Fruit fly (Drosophila melanogaster): ENCODE results near the gene CG13313.

The CG13313 gene

dm6 chr3L:9009738-9010137 lies 51.1 kb downstream of the CG13313 start, which contains the start of gene CG5194:
CG5194 (minus strand) TSS chr3L:9009838.
- TF ChIP-seq CG6276 (GFP tag; optimal IDR thresholded peaks at IDR 0.05) (no peak), Eip78C (GFP tag) (no peak), achi (GFP tag; optimal IDR thresholded peaks at IDR 0.05) (no peak), Gug (GFP tag; IDR thresholded peaks at IDR 0.05) (no peak), Met (GFP tag; optimal IDR thresholded peaks at IDR 0.05) (no peak), lz (GFP tag; optimal IDR thresholded peaks at IDR 0.05) (no peak), CG32006 (GFP tag; optimal IDR thresholded peaks at IDR 0.05) (no peak), CG3919 (GFP tag; optimal IDR thresholded peaks at IDR 0.05) (no peak), esn (GFP tag; optimal IDR thresholded peaks at IDR 0.05) (no peak), CG6854 (GFP tag; optimal IDR thresholded peaks at IDR 0.05) (no peak), CG6792 (GFP tag; optimal IDR thresholded peaks at IDR 0.05) (no peak), dsx (GFP tag; optimal IDR thresholded peaks at IDR 0.05; ENCODE audit: poor library complexity, severe bottlenecking) (no peak), CG4318 (GFP tag; optimal IDR thresholded peaks at IDR 0.05) (no peak), Lpt (GFP tag; optimal IDR thresholded peaks at IDR 0.05) (no peak), CG1621 (tag; optimal IDR thresholded peaks at IDR 0.05) (no peak), CG15336 (GFP tag; IDR thresholded peaks at IDR 0.05) (no peak)

Measured in whole organism, prepupa.